Worm (Caenorhabditis elegans): ENCODE measurements around the gene tag-307.

- TF ChIP-seq nhr-25 (tag; optimal IDR thresholded peaks at IDR 0.05) (no peak), pha-4 (tag; optimal IDR thresholded peaks at IDR 0.05) (no peak), nhr-76 (tag; optimal IDR thresholded peaks at IDR 0.05) (no peak), ZK546.5 (tag; optimal IDR thresholded peaks at IDR 0.05) (no peak)
Measured at ce11 chrIII:7855468-7855867, 1.6 kb downstream of the tag-307 start.
